Comparison of ENCODE assay signal across 1 worm cellular context in genomic region chrV:8431295-8431694, ce11.
TF ChIP-seq lines count a peak whose summit lies in the region.

No protein-coding gene starts in this region.

TF ChIP-seq in whole organism, L4 larva, 104 proteins besides CTCF, POLR2A, EP300 and RAD21 (continued from another document):
- TF ChIP-seq dmd-9 (GFP tag; IDR thresholded peaks at IDR 0.05; lab: Robert Waterston, UW) (0 out of 2 replicates have a peak, but pooled peaks have one; percentile 39), lin-1 (GFP tag; IDR thresholded peaks at IDR 0.05; lab: Robert Waterston, UW) (peak; percentile 63; the same call in 1 of the 2 replicates), F26F4.8 (GFP tag; conservative IDR thresholded peaks at IDR 0.05; lab: Robert Waterston, UW) (peak; percentile 75), vab-7 (GFP tag; IDR thresholded peaks at IDR 0.05; lab: Robert Waterston, UW) (peak; percentile 66), madf-9 (GFP tag; conservative IDR thresholded peaks at IDR 0.05; lab: Robert Waterston, UW) (0 out of 2 replicates have a peak, but pooled peaks have one; percentile 48), ceh-20 (GFP tag; IDR thresholded peaks at IDR 0.05; lab: Robert Waterston, UW) (0 out of 2 replicates have a peak, but pooled peaks have one; percentile 58), madf-5 (GFP tag; IDR thresholded peaks at IDR 0.05; lab: Robert Waterston, UW) (0 out of 4 replicates have a peak, but pooled peaks of 1 of the 2 experiments have one; percentile 54), dmd-6 (GFP tag; IDR thresholded peaks at IDR 0.05; lab: Robert Waterston, UW) (0 out of 2 replicates have a peak, but pooled peaks have one; percentile 14), tra-1 (GFP tag; IDR thresholded peaks at IDR 0.05; lab: Robert Waterston, UW) (peak; percentile 30; the same call in 1 of the 2 replicates), lim-7 (GFP tag; IDR thresholded peaks at IDR 0.05; lab: Robert Waterston, UW) (peak; percentile 77), nhr-41 (GFP tag; IDR thresholded peaks at IDR 0.05; lab: Robert Waterston, UW) (0 out of 2 replicates have a peak, but pooled peaks have one; percentile 43)
